Fruit fly (Drosophila melanogaster) whole organism, embryonic: ENCODE results near the gene QIL1.

ENCODE experiments used
- CG11093 ChIP-seq: fragments of 200-800 bp; sonication (Bioruptor generic); IDR thresholded peaks from 3 replicates; pipeline ENCODE4 v1.3.6; 2022; ENCODE audit warnings: missing biosample characterization, missing genetic modification characterization
- CG11504 ChIP-seq: fragments of 200-800 bp; sonication (Bioruptor generic); optimal IDR thresholded peaks from 3 replicates; lab custom pipeline; 2019; ENCODE audit warnings: missing biosample characterization, mild to moderate bottlenecking, missing genetic modification characterization, moderate library complexity
- CG12659 ChIP-seq: fragments of 200-800 bp; sonication (Bioruptor generic); optimal IDR thresholded peaks from 3 replicates; lab custom pipeline; 2017; ENCODE audit warnings: mild to moderate bottlenecking, missing biosample characterization, missing genetic modification reagents, missing genetic modification characterization
- CG13296 ChIP-seq: fragments of 200-800 bp; sonication (Bioruptor generic); optimal IDR thresholded peaks from 3 replicates; lab custom pipeline; 2018; ENCODE audit warnings: missing biosample characterization, mild to moderate bottlenecking, missing genetic modification characterization
- CG17328 ChIP-seq: fragments of 200-800 bp; sonication (Bioruptor generic); IDR thresholded peaks from 2 replicates; pipeline ENCODE4 v1.3.6; 2022; ENCODE audit warnings: missing biosample characterization, missing genetic modification characterization
- CG17802 ChIP-seq: fragments of 200-800 bp; sonication (Bioruptor generic); optimal IDR thresholded peaks from 2 replicates; lab custom pipeline; 2018; ENCODE audit warnings: missing biosample characterization, mild to moderate bottlenecking, missing genetic modification characterization, moderate library complexity
- CG18599 ChIP-seq: fragments of 200-800 bp; sonication (Bioruptor generic); optimal IDR thresholded peaks from 3 replicates; lab custom pipeline; 2017; ENCODE audit warnings: missing biosample characterization, missing genetic modification characterization, mild to moderate bottlenecking, moderate library complexity, missing genetic modification reagents
- CG2129 ChIP-seq: fragments of 200-800 bp; sonication (Bioruptor generic); IDR thresholded peaks from 2 replicates; pipeline ENCODE4 v1.3.6; 2022; ENCODE audit warnings: missing biosample characterization, missing genetic modification characterization; ENCODE audit not compliant: partially characterized antibody
- CG34376 ChIP-seq: fragments of 200-800 bp; sonication (Bioruptor generic); optimal IDR thresholded peaks from 2 replicates; lab custom pipeline; 2018; ENCODE audit warnings: missing biosample characterization, mild to moderate bottlenecking, missing genetic modification characterization
- CG6254 ChIP-seq: fragments of 200-800 bp; sonication (Bioruptor generic); optimal IDR thresholded peaks from 3 replicates; lab custom pipeline; 2017; ENCODE audit warnings: mild to moderate bottlenecking, missing biosample characterization, missing genetic modification reagents, missing genetic modification characterization
- CG7372 ChIP-seq: fragments of 200-800 bp; sonication (Bioruptor generic); IDR thresholded peaks from 2 replicates; pipeline ENCODE4 v1.3.6; 2022; ENCODE audit warnings: missing biosample characterization, missing genetic modification characterization
- CG9797 ChIP-seq: fragments of 200-800 bp; sonication (Bioruptor generic); optimal IDR thresholded peaks from 3 replicates; lab custom pipeline; 2018; ENCODE audit warnings: missing biosample characterization, mild to moderate bottlenecking, missing genetic modification characterization
- CG9932 ChIP-seq: fragments of 200-800 bp; sonication (Bioruptor generic); IDR thresholded peaks from 2 replicates; pipeline ENCODE4 v1.3.6; 2022; ENCODE audit warnings: missing biosample characterization, missing genetic modification characterization
- Dad ChIP-seq: fragments of 200-800 bp; sonication (Bioruptor generic); optimal IDR thresholded peaks from 3 replicates; lab custom pipeline; 2016; ENCODE audit warnings: missing biosample characterization, missing genetic modification characterization
- Doc2 ChIP-seq: fragments of 200-800 bp; sonication (Bioruptor generic); IDR thresholded peaks from 2 replicates; pipeline ENCODE4 v1.3.6; 2022; ENCODE audit warnings: missing biosample characterization, missing genetic modification characterization
- ERR ChIP-seq: fragments of 200-800 bp; sonication (Bioruptor generic); optimal IDR thresholded peaks from 2 replicates; lab custom pipeline; 2016; ENCODE audit warnings: missing biosample characterization, missing genetic modification characterization
- Elba2 ChIP-seq: fragments of 200-800 bp; sonication (Bioruptor generic); optimal IDR thresholded peaks from 3 replicates; lab custom pipeline; 2016; ENCODE audit warnings: missing biosample characterization, missing genetic modification characterization
- Gsc ChIP-seq: fragments of 200-800 bp; sonication (Bioruptor generic); IDR thresholded peaks from 2 replicates; pipeline ENCODE4 v1.3.6; 2022; ENCODE audit warnings: missing biosample characterization, missing genetic modification characterization
- Hr51 ChIP-seq, 2 experiments: fragments of 200-800 bp; sonication (Bioruptor generic); optimal IDR thresholded peaks; 2 replicates in 1 of 2; 3 replicates in 1 of 2; lab custom pipeline; 2016 to 2018; ENCODE audit warnings: missing biosample characterization in 2 of 2, missing genetic modification characterization in 2 of 2, mild to moderate bottlenecking in 1 of 2, moderate library complexity in 1 of 2
- Max ChIP-seq: fragments of 200-800 bp; sonication (Bioruptor generic); optimal IDR thresholded peaks from 2 replicates; lab custom pipeline; 2016; ENCODE audit warnings: missing biosample characterization, mild to moderate bottlenecking, missing genetic modification characterization
- NC2β ChIP-seq: fragments of 200-800 bp; sonication (Bioruptor generic); optimal IDR thresholded peaks from 2 replicates; lab custom pipeline; 2016; ENCODE audit warnings: missing biosample characterization, missing genetic modification characterization
- NK7.1 ChIP-seq: fragments of 200-800 bp; sonication (Bioruptor generic); optimal IDR thresholded peaks from 3 replicates; lab custom pipeline; 2016; ENCODE audit warnings: missing biosample characterization, missing genetic modification characterization
- PHDP ChIP-seq: fragments of 200-800 bp; sonication (Bioruptor generic); optimal IDR thresholded peaks from 3 replicates; lab custom pipeline; 2018; ENCODE audit warnings: missing biosample characterization, mild to moderate bottlenecking, missing genetic modification characterization, moderate library complexity
- Six4 ChIP-seq: fragments of 200-800 bp; sonication (Bioruptor generic); optimal IDR thresholded peaks from 2 replicates; lab custom pipeline; 2016; ENCODE audit warnings: missing biosample characterization, missing genetic modification characterization
- Usf ChIP-seq: fragments of 200-800 bp; sonication (Bioruptor generic); optimal IDR thresholded peaks from 2 replicates; lab custom pipeline; 2017; ENCODE audit warnings: missing genotype, missing biosample characterization, missing genetic modification characterization
- Xbp1 ChIP-seq: fragments of 200-800 bp; sonication (Bioruptor generic); optimal IDR thresholded peaks from 3 replicates; lab custom pipeline; 2016; ENCODE audit warnings: missing biosample characterization, mild to moderate bottlenecking, missing genetic modification characterization
- ac ChIP-seq: fragments of 200-800 bp; sonication (Bioruptor generic); optimal IDR thresholded peaks from 3 replicates; lab custom pipeline; 2017; ENCODE audit warnings: missing biosample characterization, mild to moderate bottlenecking, missing genetic modification characterization
- ase ChIP-seq: fragments of 200-800 bp; sonication (Bioruptor generic); IDR thresholded peaks from 3 replicates; pipeline ENCODE4 v1.3.6; 2022; ENCODE audit warnings: missing biosample characterization, missing genetic modification characterization
- ash1 ChIP-seq: fragments of 200-800 bp; sonication (Bioruptor generic); optimal IDR thresholded peaks from 2 replicates; lab custom pipeline; 2018; ENCODE audit warnings: missing biosample characterization, mild to moderate bottlenecking, missing genetic modification characterization
- corto ChIP-seq: fragments of 200-800 bp; sonication (Bioruptor generic); optimal IDR thresholded peaks from 2 replicates; lab custom pipeline; 2016; ENCODE audit warnings: missing biosample characterization, mild to moderate bottlenecking, missing genetic modification characterization, moderate library complexity
- disco-r ChIP-seq: fragments of 200-800 bp; sonication (Bioruptor generic); optimal IDR thresholded peaks from 2 replicates; lab custom pipeline; 2016; ENCODE audit warnings: missing biosample characterization, missing genetic modification characterization
- fru ChIP-seq: fragments of >200 bp; optimal IDR thresholded peaks from 2 replicates; lab custom pipeline; 2017
- gfzf ChIP-seq: fragments of 200-800 bp; sonication (Bioruptor generic); optimal IDR thresholded peaks from 2 replicates; lab custom pipeline; 2016; ENCODE audit warnings: missing biosample characterization, mild to moderate bottlenecking, missing genetic modification characterization, moderate library complexity
- grn ChIP-seq: fragments of 200-800 bp; sonication (Bioruptor generic); optimal IDR thresholded peaks from 3 replicates; lab custom pipeline; 2017; ENCODE audit warnings: missing biosample characterization, missing genetic modification characterization
- gro ChIP-seq: fragments of 200-800 bp; sonication (Bioruptor generic); optimal IDR thresholded peaks from 2 replicates; lab custom pipeline; 2016; ENCODE audit warnings: missing biosample characterization, missing genetic modification characterization
- gsb-n ChIP-seq: fragments of 200-800 bp; sonication (Bioruptor generic); optimal IDR thresholded peaks from 3 replicates; lab custom pipeline; 2018; ENCODE audit warnings: missing biosample characterization, mild to moderate bottlenecking, missing genetic modification characterization
- kah ChIP-seq: fragments of 200-800 bp; sonication (Bioruptor generic); optimal IDR thresholded peaks from 2 replicates; lab custom pipeline; 2018; ENCODE audit warnings: missing biosample characterization, mild to moderate bottlenecking, missing genetic modification characterization
- ken ChIP-seq: fragments of 200-800 bp; sonication (Bioruptor generic); IDR thresholded peaks from 3 replicates; pipeline ENCODE4 v1.3.6; 2022; ENCODE audit warnings: missing biosample characterization, missing genetic modification characterization
- kni ChIP-seq: fragments of 200-800 bp; sonication (Bioruptor generic); optimal IDR thresholded peaks from 3 replicates; lab custom pipeline; 2017; ENCODE audit warnings: mild to moderate bottlenecking, missing biosample characterization, missing genetic modification reagents, missing genetic modification characterization
- lbe ChIP-seq: fragments of 200-800 bp; sonication (Bioruptor generic); optimal IDR thresholded peaks from 2 replicates; lab custom pipeline; 2016; ENCODE audit warnings: missing biosample characterization, mild to moderate bottlenecking, missing genetic modification characterization
- nau ChIP-seq: fragments of 200-800 bp; sonication (Bioruptor generic); optimal IDR thresholded peaks from 3 replicates; lab custom pipeline; 2017; ENCODE audit warnings: missing biosample characterization, mild to moderate bottlenecking, missing genetic modification characterization, missing genetic modification reagents
- otp ChIP-seq: fragments of 200-800 bp; sonication (Bioruptor generic); IDR thresholded peaks from 3 replicates; pipeline ENCODE4, ENCODE4 v1.3.6; 2022; ENCODE audit warnings: missing biosample characterization, missing genetic modification characterization
- pfk ChIP-seq: fragments of 200-800 bp; sonication (Bioruptor generic); optimal IDR thresholded peaks from 2 replicates; lab custom pipeline; 2018; ENCODE audit warnings: missing biosample characterization, mild to moderate bottlenecking, missing genetic modification characterization, moderate library complexity
- pzg ChIP-seq: fragments of 200-800 bp; sonication (Bioruptor generic); optimal IDR thresholded peaks from 3 replicates; lab custom pipeline; 2018; ENCODE audit warnings: missing biosample characterization, mild to moderate bottlenecking, missing genetic modification characterization, moderate library complexity
- row ChIP-seq: fragments of 200-800 bp; sonication (Bioruptor generic); IDR thresholded peaks from 3 replicates; pipeline ENCODE4 v1.3.6; 2022; ENCODE audit warnings: missing biosample characterization, missing genetic modification characterization
- salm ChIP-seq: fragments of 200-800 bp; sonication (Bioruptor generic); optimal IDR thresholded peaks from 2 replicates; lab custom pipeline; 2018; ENCODE audit warnings: missing biosample characterization, mild to moderate bottlenecking, missing genetic modification characterization
- scrt ChIP-seq: fragments of 200-800 bp; sonication (Bioruptor generic); optimal IDR thresholded peaks from 2 replicates; lab custom pipeline; 2018; ENCODE audit warnings: missing biosample characterization, mild to moderate bottlenecking, missing genetic modification characterization, moderate library complexity
- toy ChIP-seq: fragments of 200-800 bp; sonication (Bioruptor generic); IDR thresholded peaks from 2 replicates; pipeline ENCODE4 v1.3.6; 2022; ENCODE audit warnings: missing biosample characterization, missing genetic modification characterization
- tup ChIP-seq: fragments of 200-800 bp; sonication (Bioruptor generic); optimal IDR thresholded peaks from 2 replicates; lab custom pipeline; 2016; ENCODE audit warnings: missing biosample characterization, mild to moderate bottlenecking, missing genetic modification characterization, moderate library complexity
- twi ChIP-seq: fragments of 200-800 bp; optimal IDR thresholded peaks from 2 replicates; lab custom pipeline; 2019; ENCODE audit warnings: missing biosample characterization, mild to moderate bottlenecking, missing genetic modification characterization, moderate library complexity
- vfl ChIP-seq: fragments of 200-800 bp; sonication (Bioruptor generic); optimal IDR thresholded peaks from 2 replicates; lab custom pipeline; 2016; ENCODE audit warnings: missing biosample characterization, missing genetic modification characterization
- vvl ChIP-seq: fragments of 200-800 bp; sonication (Bioruptor generic); IDR thresholded peaks from 2 replicates; pipeline ENCODE4 v1.3.6; 2022; ENCODE audit warnings: missing biosample characterization, missing genetic modification characterization

QIL1 gene

DNA sequence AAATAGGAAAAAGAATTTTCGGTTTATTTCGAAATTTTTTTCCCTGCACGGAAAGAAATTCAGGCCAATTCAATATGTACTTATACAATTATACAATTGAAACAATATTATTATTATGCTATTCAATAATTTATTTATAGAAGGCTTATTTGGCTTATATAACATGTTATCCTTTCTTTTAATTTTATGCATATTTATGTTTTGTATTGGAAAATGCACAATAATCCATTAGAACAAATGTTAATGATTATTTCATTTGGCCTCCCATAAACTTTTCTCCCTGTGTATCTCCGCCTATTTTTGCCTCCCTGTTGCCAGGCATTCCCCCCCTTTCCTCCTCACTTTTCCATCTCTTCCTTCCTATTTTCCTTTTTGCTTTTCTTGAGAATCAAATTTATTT lies 17.9 kb upstream of the QIL1 start (continued):
- TF ChIP-seq CG11093 (no peak), Elba2 (GFP tag; lab: Kevin White, UChicago) (no peak), CG2129 (GFP tag; lab: Robert Waterston, UW) (no peak), grn (GFP tag; lab: Kevin White, UChicago) (no peak), ken (no peak), vfl (GFP tag; lab: Kevin White, UChicago) (no peak), Max (no peak), toy (GFP tag; lab: Robert Waterston, UW) (no peak), Gsc (GFP tag; lab: Robert Waterston, UW) (no peak), gsb-n (tag; lab: Kevin White, UChicago) (no peak), CG34376 (GFP tag; lab: Kevin White, UChicago) (no peak), pzg (no peak), Hr51 (GFP tag; optimal IDR thresholded peaks at IDR 0.05; lab: Kevin White, UChicago) (peak in 1 of 2 experiments; percentile 25), salm (tag; lab: Kevin White, UChicago) (no peak), CG9932 (no peak), corto (no peak), twi (tag; lab: Kevin White, UChicago) (no peak), ERR (no peak), otp (GFP tag; lab: Robert Waterston, UW) (no peak), CG6254 (GFP tag; lab: Kevin White, UChicago) (no peak), gro (GFP tag; lab: Kevin White, UChicago) (no peak), Usf (GFP tag; lab: Kevin White, UChicago) (no peak), scrt (GFP tag; lab: Kevin White, UChicago) (no peak), tup (GFP tag; lab: Kevin White, UChicago) (no peak), Six4 (no peak), nau (GFP tag; lab: Kevin White, UChicago) (no peak), ash1 (GFP tag; lab: Kevin White, UChicago) (no peak), CG11504 (tag; lab: Kevin White, UChicago) (peak; percentile 55), gfzf (GFP tag; lab: Kevin White, UChicago) (no peak), ac (GFP tag; lab: Kevin White, UChicago) (no peak), CG18599 (GFP tag; lab: Kevin White, UChicago) (peak; percentile 77), CG9797 (no peak), Xbp1 (GFP tag; lab: Kevin White, UChicago) (peak; percentile 34), CG7372 (GFP tag; lab: Robert Waterston, UW) (no peak), row (peak; percentile 72), disco-r (GFP tag; lab: Kevin White, UChicago) (no peak), lbe (GFP tag; lab: Kevin White, UChicago) (no peak), Doc2 (no peak), NK7.1 (no peak), pfk (no peak), CG17328 (GFP tag; lab: Robert Waterston, UW) (no peak), kah (GFP tag; lab: Kevin White, UChicago) (no peak), NC2β (GFP tag; lab: Kevin White, UChicago) (no peak), vvl (GFP tag; lab: Robert Waterston, UW) (peak; percentile 33; the same call in 1 of the 2 replicates), CG12659 (GFP tag; lab: Kevin White, UChicago) (peak; percentile 30), ase (GFP tag; lab: Robert Waterston, UW) (no peak), PHDP (tag; lab: Kevin White, UChicago) (peak; percentile 35), CG17802 (tag; lab: Kevin White, UChicago) (no peak), kni (GFP tag; lab: Kevin White, UChicago) (no peak), Dad (GFP tag; lab: Kevin White, UChicago) (no peak), fru (lab: Kevin White, UChicago) (no peak), CG13296 (GFP tag; lab: Kevin White, UChicago) (peak; percentile 25)
